Worm (Caenorhabditis elegans) whole organism, late embryonic: ENCODE results near the gene Y82E9BR.5.

ENCODE experiments used
- C38D4.7 ChIP-seq: fragments of 200-800 bp; sonication (Bioruptor generic); optimal IDR thresholded peaks from 2 replicates; lab custom pipeline; 2018; ENCODE audit warnings: mild to moderate bottlenecking, missing genetic modification characterization, moderate library complexity, missing compliant biosample characterization
- F13H6.1 ChIP-seq: sonication (generic microtip); optimal IDR thresholded peaks from 2 replicates; lab custom pipeline; 2016; ENCODE audit warnings: missing genetic modification characterization, missing compliant biosample characterization
- K02D7.2 ChIP-seq: sonication (generic microtip); optimal IDR thresholded peaks from 2 replicates; lab custom pipeline; 2017; ENCODE audit warnings: mild to moderate bottlenecking, missing genetic modification characterization, missing compliant biosample characterization
- T23F11.4 ChIP-seq: fragments of 200-800 bp; sonication (Bioruptor generic); optimal IDR thresholded peaks from 2 replicates; lab custom pipeline; 2018; ENCODE audit warnings: mild to moderate bottlenecking, missing genetic modification characterization, missing compliant biosample characterization
- ahr-1 ChIP-seq: sonication (generic microtip); optimal IDR thresholded peaks from 2 replicates; lab custom pipeline; 2016; ENCODE audit warnings: missing genetic modification characterization, missing compliant biosample characterization
- ceh-18 ChIP-seq: sonication (generic microtip); optimal IDR thresholded peaks from 2 replicates; lab custom pipeline; 2016; ENCODE audit warnings: missing genetic modification characterization, missing compliant biosample characterization
- ceh-30 ChIP-seq: fragments of 150-350 bp; optimal IDR thresholded peaks from 2 replicates; lab custom pipeline; 2014; ENCODE audit warnings: missing biosample characterization, missing genetic modification characterization
- che-1 ChIP-seq: sonication (generic microtip); optimal IDR thresholded peaks from 2 replicates; lab custom pipeline; 2016; ENCODE audit warnings: mild to moderate bottlenecking, missing genetic modification characterization, missing compliant biosample characterization
- fax-1 ChIP-seq: sonication (generic microtip); optimal IDR thresholded peaks from 2 replicates; lab custom pipeline; 2016; ENCODE audit warnings: missing genotype, missing genetic modification characterization, missing compliant biosample characterization
- fkh-10 ChIP-seq: fragments of 150-350 bp; optimal IDR thresholded peaks from 2 replicates; lab custom pipeline; 2014; ENCODE audit warnings: missing biosample characterization, missing genetic modification reagents, missing genetic modification characterization
- fkh-6 ChIP-seq: sonication (generic microtip); optimal IDR thresholded peaks from 2 replicates; lab custom pipeline; 2016; ENCODE audit warnings: missing genetic modification characterization, missing compliant biosample characterization
- gmeb-2 ChIP-seq: sonication (generic microtip); optimal IDR thresholded peaks from 2 replicates; lab custom pipeline; 2016; ENCODE audit warnings: missing genetic modification characterization, inconsistent platforms, missing compliant biosample characterization
- hlh-15 ChIP-seq: sonication (generic microtip); optimal IDR thresholded peaks from 2 replicates; lab custom pipeline; 2016; ENCODE audit warnings: missing genetic modification characterization, missing compliant biosample characterization
- madf-2 ChIP-seq: sonication (generic microtip); optimal IDR thresholded peaks from 2 replicates; lab custom pipeline; 2017; ENCODE audit warnings: missing genetic modification characterization, missing compliant biosample characterization
- nfya-1 ChIP-seq: sonication (generic microtip); optimal IDR thresholded peaks from 2 replicates; lab custom pipeline; 2017; ENCODE audit warnings: missing genetic modification characterization, mild to moderate bottlenecking, missing compliant biosample characterization, antibody characterized with exemption, moderate library complexity
- nhr-232 ChIP-seq: sonication (generic microtip); optimal IDR thresholded peaks from 2 replicates; lab custom pipeline; 2016; ENCODE audit warnings: missing genetic modification characterization, missing compliant biosample characterization
- npax-4 ChIP-seq: sonication (generic microtip); optimal IDR thresholded peaks from 2 replicates; lab custom pipeline; 2016; ENCODE audit warnings: missing genetic modification characterization, missing compliant biosample characterization
- odd-2 ChIP-seq: sonication (generic microtip); optimal IDR thresholded peaks from 2 replicates; lab custom pipeline; 2017; ENCODE audit warnings: antibody characterized with exemption, mild to moderate bottlenecking, missing genetic modification characterization, missing compliant biosample characterization
- pat-9 ChIP-seq: fragments of 200-800 bp; sonication (Bioruptor generic); optimal IDR thresholded peaks from 2 replicates; lab custom pipeline; 2018; ENCODE audit warnings: mild to moderate bottlenecking, missing genetic modification characterization, moderate library complexity, missing compliant biosample characterization
- pha-2 ChIP-seq: sonication (generic microtip); optimal IDR thresholded peaks from 2 replicates; lab custom pipeline; 2017; ENCODE audit warnings: mild to moderate bottlenecking, missing genetic modification characterization, missing compliant biosample characterization
- pha-4 ChIP-seq: fragments of 150-350 bp; optimal IDR thresholded peaks from 2 replicates; lab custom pipeline; 2018; ENCODE audit warnings: missing biosample characterization, missing genetic modification reagents, missing genetic modification characterization
- pros-1 ChIP-seq: fragments of 150-350 bp; optimal IDR thresholded peaks from 2 replicates; lab custom pipeline; 2014; ENCODE audit warnings: missing biosample characterization, missing genetic modification reagents, missing genetic modification characterization
- ref-2 ChIP-seq: sonication (generic microtip); optimal IDR thresholded peaks from 2 replicates; lab custom pipeline; 2016; ENCODE audit warnings: missing genetic modification characterization, missing compliant biosample characterization
- rnt-1 ChIP-seq: sonication (generic microtip); optimal IDR thresholded peaks from 2 replicates; lab custom pipeline; 2016; ENCODE audit warnings: missing genetic modification characterization, missing compliant biosample characterization
- sox-2 ChIP-seq: fragments of 200-800 bp; sonication (Bioruptor generic); IDR thresholded peaks from 2 replicates; pipeline ENCODE4 v1.3.6; 2022; ENCODE audit warnings: missing genetic modification reagents, missing genetic modification characterization, missing compliant biosample characterization
- tbx-2 ChIP-seq: sonication (generic microtip); optimal IDR thresholded peaks from 2 replicates; lab custom pipeline; 2016; ENCODE audit warnings: missing genetic modification characterization, missing compliant biosample characterization
- ttx-3 ChIP-seq: sonication (generic microtip); optimal IDR thresholded peaks from 2 replicates; lab custom pipeline; 2016; ENCODE audit warnings: missing genetic modification reagents, missing genetic modification characterization, missing compliant biosample characterization
- unc-86 ChIP-seq: sonication (generic microtip); optimal IDR thresholded peaks from 2 replicates; lab custom pipeline; 2016; ENCODE audit warnings: missing genetic modification characterization, missing compliant biosample characterization
- zip-5 ChIP-seq: sonication (generic microtip); optimal IDR thresholded peaks from 2 replicates; lab custom pipeline; 2016; ENCODE audit warnings: missing genetic modification characterization, missing compliant biosample characterization

The Y82E9BR.5 gene

DNA sequence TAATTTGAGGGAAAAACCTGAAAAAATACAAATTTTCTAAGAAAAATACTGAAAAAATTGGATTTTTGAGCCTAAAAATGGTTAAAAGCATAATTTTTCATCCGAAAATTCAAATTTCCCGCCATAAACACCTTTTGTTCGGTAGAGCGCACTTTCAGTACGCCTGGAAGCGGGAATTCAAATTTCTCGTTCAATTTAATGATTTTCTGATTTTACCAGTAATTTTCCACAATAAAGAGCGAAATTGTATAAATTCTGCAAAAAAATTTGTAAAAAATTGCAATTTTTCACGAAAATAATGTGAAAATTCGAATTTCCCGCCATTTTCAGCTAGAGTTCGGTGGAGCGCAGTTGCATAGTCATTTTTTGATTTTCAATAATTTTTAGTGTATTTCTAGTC is 44.3 kb downstream of the Y82E9BR.5 start:
- TF ChIP-seq fax-1 (tag; lab: Kevin White, UChicago), result no peak
- TF ChIP-seq ceh-18 (tag; lab: Kevin White, UChicago), result no peak
- no peak for TF ChIP-seq npax-4 (tag; lab: Kevin White, UChicago)
- TF ChIP-seq hlh-15 (tag; lab: Kevin White, UChicago), result no peak
- no peak for TF ChIP-seq unc-86
- TF ChIP-seq madf-2, result no peak
- no peak for TF ChIP-seq F13H6.1 (tag; lab: Kevin White, UChicago)
- TF ChIP-seq C38D4.7 (GFP tag; lab: Kevin White, UChicago), result no peak
- no peak for TF ChIP-seq zip-5 (tag; lab: Kevin White, UChicago)
- no peak for TF ChIP-seq ref-2
- TF ChIP-seq gmeb-2 (tag; lab: Kevin White, UChicago), result no peak
- no peak for TF ChIP-seq fkh-6 (tag; lab: Kevin White, UChicago)
- no peak for TF ChIP-seq pros-1
- no peak for TF ChIP-seq ceh-30 (tag; lab: Kevin White, UChicago)
- no peak for TF ChIP-seq ahr-1
- no peak for TF ChIP-seq K02D7.2 (tag; lab: Kevin White, UChicago)

DNA sequence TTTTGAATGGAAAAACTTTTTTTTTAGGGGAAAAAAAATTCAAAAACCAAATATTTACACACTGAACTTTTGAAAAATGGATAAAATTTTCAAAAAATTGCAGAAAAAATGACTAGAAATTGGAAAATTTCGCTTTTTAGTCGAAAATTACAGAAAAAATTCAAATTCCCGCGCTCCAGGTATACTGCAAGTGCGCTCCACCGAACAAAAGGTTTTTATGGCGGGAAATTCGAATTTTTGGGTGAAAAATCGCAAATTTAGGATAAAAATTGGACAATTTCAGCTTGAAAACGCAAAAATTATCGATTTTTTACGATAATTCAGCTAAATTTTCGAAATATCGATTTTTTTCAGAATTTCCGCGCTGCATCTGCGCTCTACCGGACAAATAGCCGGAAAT is 45.1 kb downstream of the Y82E9BR.5 start:
- TF ChIP-seq pha-4 (no peak), rnt-1 (tag; lab: Kevin White, UChicago) (no peak), pha-2 (tag; lab: Kevin White, UChicago) (no peak), pat-9 (tag; lab: Kevin White, UChicago) (no peak), gmeb-2 (tag; lab: Kevin White, UChicago) (no peak), odd-2 (no peak), fkh-10 (GFP tag; lab: Kevin White, UChicago) (no peak), T23F11.4 (no peak), fkh-6 (tag; lab: Kevin White, UChicago) (no peak), fax-1 (tag; lab: Kevin White, UChicago) (no peak), che-1 (tag; lab: Kevin White, UChicago) (no peak)

ce11 chrIII:1429920-1430437 is 45.8 kb downstream of the Y82E9BR.5 start:
- TF ChIP-seq pat-9 (tag; lab: Kevin White, UChicago) (no peak), nfya-1 (tag; lab: Kevin White, UChicago) (peak; percentile 18), ref-2 (peak; percentile 54), sox-2 (GFP tag; lab: Robert Waterston, UW) (no peak)
- TF ChIP-seq, all 69 proteins: peak for 2

DNA sequence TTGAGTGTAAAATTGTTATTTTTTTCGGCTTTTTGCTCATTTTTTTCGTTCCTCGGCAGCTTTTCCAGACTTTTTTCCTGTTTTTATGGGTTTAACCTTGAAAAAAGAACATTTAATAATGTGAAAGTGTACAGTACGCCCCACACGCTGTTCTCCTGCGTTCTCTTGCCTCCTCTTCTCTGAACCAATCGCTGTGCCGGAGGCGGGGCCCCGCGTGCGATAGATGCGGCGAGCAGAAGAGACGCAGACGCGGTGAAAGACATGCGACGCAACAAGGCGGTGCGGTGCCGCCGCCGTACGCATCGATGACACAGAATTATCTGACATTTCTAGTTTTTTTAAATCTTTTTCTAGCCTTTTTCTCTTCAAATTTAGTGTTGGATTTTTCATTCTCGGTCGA is 52.6 kb downstream of the Y82E9BR.5 start:
- no peak for TF ChIP-seq npax-4 (tag; lab: Kevin White, UChicago)
- no peak for TF ChIP-seq ttx-3 (tag; lab: Kevin White, UChicago)
- no peak for TF ChIP-seq F13H6.1 (tag; lab: Kevin White, UChicago)
- TF ChIP-seq nfya-1 (tag; lab: Kevin White, UChicago), result peak; percentile 99
- TF ChIP-seq nhr-232 (tag; lab: Kevin White, UChicago), result no peak
- TF ChIP-seq tbx-2 (tag; lab: Kevin White, UChicago), result no peak
